Fruit fly (Drosophila melanogaster) Kc167 (cell line): ENCODE results near the gene Mst89B.

Experiments used
- Myc ChIP-seq: fragments of >200 bp; optimal IDR thresholded peaks from 2 replicates; lab custom pipeline; 2017; ENCODE audit warnings: missing external identifiers
- Sin3A ChIP-seq: fragments of >200 bp; optimal IDR thresholded peaks from 2 replicates; lab custom pipeline; 2018; ENCODE audit warnings: missing external identifiers
- h ChIP-seq: fragments of >200 bp; optimal IDR thresholded peaks from 3 replicates; lab custom pipeline; 2018; ENCODE audit warnings: missing external identifiers
- insv ChIP-seq: fragments of >200 bp; optimal IDR thresholded peaks from 3 replicates; lab custom pipeline; 2018; ENCODE audit warnings: missing external identifiers
- psq ChIP-seq: fragments of >200 bp; optimal IDR thresholded peaks from 2 replicates; lab custom pipeline; 2017; ENCODE audit warnings: missing external identifiers

- TF ChIP-seq Myc (lab: Kevin White, UChicago) (no peak), Sin3A (no peak), psq (lab: Kevin White, UChicago) (no peak), h (lab: Kevin White, UChicago) (no peak), insv (no peak)
Measured at dm6 chr3R:16238016-16238710, 28.6 kb upstream of the Mst89B start.
